Worm (Caenorhabditis elegans) whole organism, L2 larva: ENCODE results near the gene R02D5.10.

Experiments used
- dmd-4 ChIP-seq: sonication (generic microtip); optimal IDR thresholded peaks from 2 replicates; lab custom pipeline; 2017; ENCODE audit warnings: missing biosample characterization, missing genetic modification characterization
- egl-27 ChIP-seq: sonication (generic microtip); optimal IDR thresholded peaks from 3 replicates; lab custom pipeline; 2017; ENCODE audit warnings: missing biosample characterization, missing genetic modification reagents, missing genetic modification characterization
- lin-11 ChIP-seq: fragments of 150-350 bp; sonication (generic microtip); optimal IDR thresholded peaks from 2 replicates; lab custom pipeline; 2014; ENCODE audit warnings: missing biosample characterization, missing genetic modification characterization, inconsistent platforms, mixed read lengths
- lin-13 ChIP-seq: fragments of 150-350 bp; optimal IDR thresholded peaks from 2 replicates; lab custom pipeline; 2014; ENCODE audit warnings: missing biosample characterization, missing genetic modification reagents, missing genetic modification characterization
- mdl-1 ChIP-seq, 2 experiments: fragments of 150-350 bp in 1 of 2; sonication (generic microtip) in 1 of 2; optimal IDR thresholded peaks; 2 replicates each; lab custom pipeline; 2017; ENCODE audit warnings: missing biosample characterization in 2 of 2, missing genetic modification characterization in 2 of 2
- nhr-129 ChIP-seq: fragments of 150-350 bp; optimal IDR thresholded peaks from 2 replicates; lab custom pipeline; 2014; ENCODE audit warnings: missing biosample characterization, missing genetic modification characterization
- zag-1 ChIP-seq: fragments of 150-350 bp; optimal IDR thresholded peaks from 2 replicates; lab custom pipeline; 2014; ENCODE audit warnings: missing biosample characterization, missing genetic modification characterization

ce11 chrV:14521000-14521399 is 38.9 kb downstream of the R02D5.10 start, which contains the start of gene C53A5.17:
- TF ChIP-seq zag-1 (tag; lab: Kevin White, UChicago) (no peak), lin-13 (no peak), dmd-4 (no peak), lin-11 (tag; lab: Kevin White, UChicago) (no peak), egl-27 (tag; lab: Kevin White, UChicago) (no peak), nhr-129 (tag; lab: Kevin White, UChicago) (no peak), mdl-1 (tag; optimal IDR thresholded peaks at IDR 0.05; lab: Kevin White, UChicago) (no peak)
